Fruit fly (Drosophila melanogaster) whole organism, prepupa: ENCODE data around the gene Or7a.

Experiments
- Blimp-1 ChIP-seq: fragments of 200-800 bp; sonication (Bioruptor generic); optimal IDR thresholded peaks from 3 replicates; lab custom pipeline; 2017; ENCODE audit warnings: missing biosample characterization, missing genetic modification characterization, mild to moderate bottlenecking, moderate library complexity, missing genetic modification reagents
- CG11294 ChIP-seq: fragments of 200-800 bp; sonication (Bioruptor generic); IDR thresholded peaks from 2 replicates; pipeline ENCODE4 v1.3.6; 2022; ENCODE audit warnings: missing biosample characterization, missing genetic modification characterization
- CG3919 ChIP-seq: fragments of 200-800 bp; sonication (Bioruptor generic); optimal IDR thresholded peaks from 3 replicates; lab custom pipeline; 2016; ENCODE audit warnings: missing biosample characterization, missing genetic modification characterization
- CG6854 ChIP-seq: fragments of 200-800 bp; sonication (Bioruptor generic); optimal IDR thresholded peaks from 2 replicates; lab custom pipeline; 2017; ENCODE audit warnings: missing biosample characterization, mild to moderate bottlenecking, missing genetic modification characterization
- Gug ChIP-seq: fragments of 200-800 bp; sonication (Bioruptor generic); IDR thresholded peaks from 2 replicates; pipeline ENCODE4 v1.3.6; 2022; ENCODE audit warnings: missing biosample characterization, missing genetic modification characterization
- OdsH ChIP-seq: fragments of 200-800 bp; sonication (Bioruptor generic); optimal IDR thresholded peaks from 3 replicates; lab custom pipeline; 2016; ENCODE audit warnings: missing biosample characterization, missing genetic modification characterization
- Sox15 ChIP-seq: fragments of 200-800 bp; sonication (Bioruptor generic); optimal IDR thresholded peaks from 3 replicates; lab custom pipeline; 2016; ENCODE audit warnings: missing biosample characterization, missing genetic modification characterization
- achi ChIP-seq: fragments of 200-800 bp; sonication (Bioruptor generic); optimal IDR thresholded peaks from 3 replicates; lab custom pipeline; 2016; ENCODE audit warnings: missing biosample characterization, missing genetic modification characterization
- esn ChIP-seq: fragments of 200-800 bp; sonication (Bioruptor generic); optimal IDR thresholded peaks from 2 replicates; lab custom pipeline; 2016; ENCODE audit warnings: missing biosample characterization, mild to moderate bottlenecking, missing genetic modification characterization, moderate library complexity
- net ChIP-seq: fragments of 200-800 bp; sonication (Bioruptor generic); optimal IDR thresholded peaks from 3 replicates; lab custom pipeline; 2016; ENCODE audit warnings: missing biosample characterization, missing genetic modification characterization
- svp ChIP-seq: fragments of 200-800 bp; sonication (Bioruptor generic); peaks from one replicate; lab custom pipeline; 2016; ENCODE audit warnings: missing biosample characterization, missing genetic modification characterization
- vri ChIP-seq: fragments of 200-800 bp; sonication (Bioruptor generic); optimal IDR thresholded peaks from 3 replicates; lab custom pipeline; 2016; ENCODE audit warnings: missing biosample characterization, mild to moderate bottlenecking, missing genetic modification characterization

DNA sequence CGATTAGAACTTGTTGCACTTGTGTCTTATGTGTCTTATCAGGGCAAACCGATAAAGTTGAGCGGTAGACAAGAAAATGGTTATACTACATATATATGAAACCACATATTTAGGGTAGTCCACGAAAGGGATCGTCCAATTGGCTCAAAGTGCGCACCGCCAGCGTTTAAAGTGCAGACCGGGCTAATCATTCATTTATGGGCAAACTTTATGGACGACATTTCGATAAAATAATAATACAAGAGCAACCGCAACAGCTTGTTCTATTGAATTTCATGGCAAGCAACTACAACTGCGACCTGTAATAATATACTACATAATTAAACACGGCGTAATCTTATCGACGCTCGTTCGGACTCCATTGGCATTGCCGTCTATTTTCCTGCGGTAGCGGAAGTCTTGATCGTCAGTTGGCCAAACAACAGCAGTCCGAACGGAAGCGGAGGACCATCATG, 30.1 kb downstream of the Or7a start, which contains the start of the genes cyr and CG2120:
- TF ChIP-seq Gug (no peak), net (no peak), svp (GFP tag; lab: Kevin White, UChicago) (no peak), vri (no peak), Blimp-1 (GFP tag; lab: Kevin White, UChicago) (no peak), CG6854 (GFP tag; lab: Kevin White, UChicago) (no peak), CG3919 (GFP tag; lab: Kevin White, UChicago) (no peak), CG11294 (no peak), OdsH (no peak), Sox15 (GFP tag; lab: Kevin White, UChicago) (no peak), achi (GFP tag; lab: Kevin White, UChicago) (no peak), esn (GFP tag; lab: Kevin White, UChicago) (no peak)
